Fruit fly (Drosophila melanogaster) whole organism, prepupa: ENCODE data around the gene Shawl.

ENCODE experiments used
- Blimp-1 ChIP-seq: fragments of 200-800 bp; sonication (Bioruptor generic); optimal IDR thresholded peaks from 3 replicates; lab custom pipeline; 2017; ENCODE audit warnings: missing biosample characterization, missing genetic modification characterization, mild to moderate bottlenecking, moderate library complexity, missing genetic modification reagents
- CG34406 ChIP-seq: fragments of 200-800 bp; sonication (Bioruptor generic); optimal IDR thresholded peaks from 3 replicates; lab custom pipeline; 2016; ENCODE audit warnings: missing biosample characterization, missing genetic modification characterization
- CG3919 ChIP-seq: fragments of 200-800 bp; sonication (Bioruptor generic); optimal IDR thresholded peaks from 3 replicates; lab custom pipeline; 2016; ENCODE audit warnings: missing biosample characterization, missing genetic modification characterization
- CG8319 ChIP-seq: fragments of 200-800 bp; sonication (Bioruptor generic); optimal IDR thresholded peaks from 3 replicates; lab custom pipeline; 2016; ENCODE audit warnings: missing biosample characterization, missing genetic modification characterization
- Eip93F ChIP-seq: fragments of 200-800 bp; sonication (Bioruptor generic); optimal IDR thresholded peaks from 2 replicates; lab custom pipeline; 2016; ENCODE audit warnings: missing biosample characterization, mild to moderate bottlenecking, missing genetic modification characterization
- Sox102F ChIP-seq: fragments of 200-800 bp; sonication (Bioruptor generic); optimal IDR thresholded peaks from 2 replicates; lab custom pipeline; 2016; ENCODE audit warnings: missing biosample characterization, mild to moderate bottlenecking, missing genetic modification characterization
- dsx ChIP-seq: fragments of 200-800 bp; optimal IDR thresholded peaks from 3 replicates; lab custom pipeline; 2019; ENCODE audit warnings: missing biosample characterization, mild to moderate bottlenecking, missing genetic modification characterization, moderate library complexity; ENCODE audit not compliant: poor library complexity, severe bottlenecking
- salr ChIP-seq, 2 experiments: fragments of 200-800 bp; sonication (Bioruptor generic); optimal IDR thresholded peaks; 3 replicates each; lab custom pipeline; 2016 to 2018; ENCODE audit warnings: missing biosample characterization in 2 of 2, missing genetic modification characterization in 2 of 2, mild to moderate bottlenecking in 1 of 2
- svp ChIP-seq: fragments of 200-800 bp; sonication (Bioruptor generic); peaks from one replicate; lab custom pipeline; 2016; ENCODE audit warnings: missing biosample characterization, missing genetic modification characterization
- topi ChIP-seq: fragments of 200-800 bp; sonication (Bioruptor generic); optimal IDR thresholded peaks from 3 replicates; lab custom pipeline; 2016; ENCODE audit warnings: missing biosample characterization, missing genetic modification characterization

- TF ChIP-seq dsx (GFP tag; lab: Kevin White, UChicago) (no peak), CG8319 (GFP tag; lab: Kevin White, UChicago) (no peak), salr (GFP tag; optimal IDR thresholded peaks at IDR 0.05; lab: Kevin White, UChicago) (no peak), Sox102F (GFP tag; lab: Kevin White, UChicago) (no peak), CG34406 (GFP tag; lab: Kevin White, UChicago) (no peak), Eip93F (no peak), CG3919 (GFP tag; lab: Kevin White, UChicago) (no peak), svp (GFP tag; lab: Kevin White, UChicago) (no peak), Blimp-1 (GFP tag; lab: Kevin White, UChicago) (no peak), topi (no peak)
Observed at dm6 chr2L:9349246-9349645, 65.7 kb downstream of the Shawl start, which contains the start of gene CG43350.
